Fruit fly (Drosophila melanogaster) whole organism, embryonic: ENCODE data around the gene CG10508.

ENCODE experiments used
- Atf6 ChIP-seq: fragments of 200-800 bp; sonication (Bioruptor generic); IDR thresholded peaks from 2 replicates; pipeline ENCODE4 v1.3.6; 2022; ENCODE audit warnings: missing biosample characterization, missing genetic modification characterization
- BEAF-32 ChIP-seq: fragments of 200-800 bp; sonication (Bioruptor generic); optimal IDR thresholded peaks from 3 replicates; lab custom pipeline; 2017; ENCODE audit warnings: missing biosample characterization, missing genetic modification characterization, mild to moderate bottlenecking, moderate library complexity, missing genetic modification reagents
- CG12236 ChIP-seq: fragments of 200-800 bp; sonication (Bioruptor generic); optimal IDR thresholded peaks from 2 replicates; lab custom pipeline; 2016; ENCODE audit warnings: missing biosample characterization, missing genetic modification characterization
- CG12391 ChIP-seq: fragments of 200-800 bp; sonication (Bioruptor generic); optimal IDR thresholded peaks from 3 replicates; lab custom pipeline; 2018; ENCODE audit warnings: missing biosample characterization, mild to moderate bottlenecking, missing genetic modification characterization, moderate library complexity
- CG1647 ChIP-seq: fragments of 200-800 bp; sonication (Bioruptor generic); optimal IDR thresholded peaks from 3 replicates; lab custom pipeline; 2016; ENCODE audit warnings: missing biosample characterization, missing genetic modification characterization
- CG17361 ChIP-seq: fragments of 200-800 bp; sonication (Bioruptor generic); IDR thresholded peaks from 3 replicates; pipeline ENCODE4 v1.3.6; 2022; ENCODE audit warnings: missing biosample characterization, missing genetic modification characterization
- CG17829 ChIP-seq: fragments of 200-800 bp; optimal IDR thresholded peaks from 2 replicates; lab custom pipeline; 2019; ENCODE audit warnings: missing biosample characterization, mild to moderate bottlenecking, missing genetic modification characterization, moderate library complexity
- CG2116 ChIP-seq: fragments of 200-800 bp; sonication (Bioruptor generic); optimal IDR thresholded peaks from 3 replicates; lab custom pipeline; 2018; ENCODE audit warnings: missing biosample characterization, mild to moderate bottlenecking, missing genetic modification characterization
- CG3281 ChIP-seq: fragments of 200-800 bp; sonication (Bioruptor generic); optimal IDR thresholded peaks from 3 replicates; lab custom pipeline; 2017; ENCODE audit warnings: missing biosample characterization, mild to moderate bottlenecking, missing genetic modification characterization
- CG3726 ChIP-seq: fragments of 200-800 bp; sonication (Bioruptor generic); IDR thresholded peaks from 3 replicates; pipeline ENCODE4, ENCODE4 v1.3.6; 2022; ENCODE audit warnings: missing biosample characterization, missing genetic modification characterization
- CG43689 ChIP-seq: fragments of 200-800 bp; sonication (Bioruptor generic); IDR thresholded peaks from 2 replicates; pipeline ENCODE4 v1.3.6; 2022; ENCODE audit warnings: missing biosample characterization, missing genetic modification characterization
- CG6683 ChIP-seq: fragments of 200-800 bp; sonication (Bioruptor generic); optimal IDR thresholded peaks from 2 replicates; lab custom pipeline; 2017; ENCODE audit warnings: missing biosample characterization, mild to moderate bottlenecking, missing genetic modification characterization, missing genetic modification reagents
- CG6791 ChIP-seq: fragments of 200-800 bp; sonication (Bioruptor generic); IDR thresholded peaks from 3 replicates; pipeline ENCODE4 v1.3.6; 2022; ENCODE audit warnings: missing biosample characterization, missing genetic modification characterization; ENCODE audit not compliant: partially characterized antibody
- CG6813 ChIP-seq: fragments of 200-800 bp; sonication (Bioruptor generic); optimal IDR thresholded peaks from 2 replicates; lab custom pipeline; 2017; ENCODE audit warnings: missing biosample characterization, missing genetic modification characterization, mild to moderate bottlenecking, moderate library complexity, missing genetic modification reagents
- CG7786 ChIP-seq: fragments of 200-800 bp; sonication (Bioruptor generic); optimal IDR thresholded peaks from 2 replicates; lab custom pipeline; 2016; ENCODE audit warnings: missing biosample characterization, missing genetic modification characterization
- CG8478 ChIP-seq: fragments of >200 bp; optimal IDR thresholded peaks from 2 replicates; lab custom pipeline; 2018
- CHES-1-like ChIP-seq: fragments of 200-800 bp; sonication (Bioruptor generic); optimal IDR thresholded peaks from 2 replicates; lab custom pipeline; 2016; ENCODE audit warnings: missing biosample characterization, missing genetic modification characterization
- Deaf1 ChIP-seq: fragments of 200-800 bp; optimal IDR thresholded peaks from 3 replicates; lab custom pipeline; 2019; ENCODE audit warnings: missing biosample characterization, mild to moderate bottlenecking, missing genetic modification characterization, moderate library complexity
- Dek ChIP-seq: fragments of 200-800 bp; sonication (Bioruptor generic); optimal IDR thresholded peaks from 3 replicates; lab custom pipeline; 2019; ENCODE audit warnings: missing biosample characterization, mild to moderate bottlenecking, missing genetic modification characterization, moderate library complexity
- Gsc ChIP-seq: fragments of 200-800 bp; sonication (Bioruptor generic); IDR thresholded peaks from 2 replicates; pipeline ENCODE4 v1.3.6; 2022; ENCODE audit warnings: missing biosample characterization, missing genetic modification characterization
- Scr ChIP-seq: fragments of 200-800 bp; sonication (Bioruptor generic); IDR thresholded peaks from 2 replicates; pipeline ENCODE4 v1.3.6; 2022; ENCODE audit warnings: missing biosample characterization, missing genetic modification characterization; ENCODE audit not compliant: partially characterized antibody
- Sry-δ ChIP-seq: fragments of 200-800 bp; sonication (Bioruptor generic); optimal IDR thresholded peaks from 2 replicates; lab custom pipeline; 2016; ENCODE audit warnings: missing biosample characterization, missing genetic modification characterization
- Stat92E ChIP-seq, 3 experiments: fragments of >200 bp in 2 of 3; fragments of 200-800 bp in 1 of 3; sonication (Bioruptor generic) in 1 of 3; optimal IDR thresholded peaks; 2 replicates each; lab custom pipeline; 2017 to 2019; ENCODE audit warnings: missing biosample characterization in 3 of 3, missing genetic modification characterization in 3 of 3, mild to moderate bottlenecking in 1 of 3, moderate library complexity in 1 of 3
- amos ChIP-seq: fragments of 200-800 bp; sonication (Bioruptor generic); IDR thresholded peaks from 2 replicates; pipeline ENCODE4 v1.3.6; 2022; ENCODE audit warnings: missing biosample characterization, missing genetic modification characterization; ENCODE audit not compliant: partially characterized antibody
- aop ChIP-seq: fragments of 200-800 bp; sonication (Bioruptor generic); IDR thresholded peaks from 2 replicates; pipeline ENCODE4 v1.3.6; 2022; ENCODE audit warnings: missing biosample characterization, missing genetic modification characterization
- btn ChIP-seq: fragments of 200-800 bp; sonication (Bioruptor generic); optimal IDR thresholded peaks from 2 replicates; lab custom pipeline; 2016; ENCODE audit warnings: missing biosample characterization, missing genetic modification characterization
- chn ChIP-seq: fragments of 200-800 bp; sonication (Bioruptor generic); optimal IDR thresholded peaks from 2 replicates; lab custom pipeline; 2016; ENCODE audit warnings: missing biosample characterization, missing genetic modification characterization
- dysf ChIP-seq: fragments of 200-800 bp; sonication (Bioruptor generic); IDR thresholded peaks from 3 replicates; pipeline ENCODE4 v1.3.6; 2022; ENCODE audit warnings: missing biosample characterization, missing genetic modification characterization
- eve ChIP-seq, 2 experiments: fragments of >200 bp; optimal IDR thresholded peaks; 2 replicates each; lab custom pipeline; 2017; ENCODE audit warnings: missing biosample characterization in 2 of 2, missing genetic modification characterization in 2 of 2
- exex ChIP-seq: fragments of 200-800 bp; sonication (Bioruptor generic); optimal IDR thresholded peaks from 4 replicates; lab custom pipeline; 2018; ENCODE audit warnings: missing biosample characterization, mild to moderate bottlenecking, missing genetic modification characterization, moderate library complexity
- fd102C ChIP-seq: fragments of 200-800 bp; sonication (Bioruptor generic); optimal IDR thresholded peaks from 2 replicates; lab custom pipeline; 2018; ENCODE audit warnings: missing biosample characterization, mild to moderate bottlenecking, missing genetic modification characterization, moderate library complexity
- fd3F ChIP-seq: fragments of 200-800 bp; sonication (Bioruptor generic); optimal IDR thresholded peaks from 2 replicates; lab custom pipeline; 2018; ENCODE audit warnings: missing biosample characterization, mild to moderate bottlenecking, missing genetic modification characterization, moderate library complexity
- gt ChIP-seq: fragments of 200-800 bp; sonication (Bioruptor generic); IDR thresholded peaks from 2 replicates; pipeline ENCODE4 v1.3.6; 2022; ENCODE audit warnings: missing biosample characterization, missing genetic modification characterization
- kay ChIP-seq: fragments of 200-800 bp; sonication (Bioruptor generic); optimal IDR thresholded peaks from 2 replicates; lab custom pipeline; 2016; ENCODE audit warnings: missing biosample characterization, missing genetic modification characterization
- klu ChIP-seq: fragments of 200-800 bp; sonication (Bioruptor generic); IDR thresholded peaks from 2 replicates; pipeline ENCODE4 v1.3.6; 2022; ENCODE audit warnings: missing biosample characterization, missing genetic modification characterization
- lbe ChIP-seq: fragments of 200-800 bp; sonication (Bioruptor generic); optimal IDR thresholded peaks from 2 replicates; lab custom pipeline; 2016; ENCODE audit warnings: missing biosample characterization, mild to moderate bottlenecking, missing genetic modification characterization
- maf-S ChIP-seq: fragments of 200-800 bp; sonication (Bioruptor generic); optimal IDR thresholded peaks from 2 replicates; lab custom pipeline; 2016; ENCODE audit warnings: missing biosample characterization, missing genetic modification characterization
- nom ChIP-seq: fragments of 200-800 bp; sonication (Bioruptor generic); optimal IDR thresholded peaks from 2 replicates; lab custom pipeline; 2017; ENCODE audit warnings: missing biosample characterization, missing genetic modification characterization, mild to moderate bottlenecking, moderate library complexity, missing genetic modification reagents
- pan ChIP-seq, 4 experiments: fragments of >200 bp in 3 of 4; fragments of 200-800 bp in 1 of 4; sonication (Bioruptor generic) in 1 of 4; optimal IDR thresholded peaks in 3 of 4; IDR thresholded peaks in 1 of 4; 2 replicates each; pipeline versions ENCODE4 v1.3.6 to Lab custom; 2017 to 2022; ENCODE audit warnings: missing biosample characterization in 2 of 4, missing genetic modification characterization in 2 of 4, mixed read lengths in 1 of 4
- prd ChIP-seq, 3 experiments: fragments of >200 bp in 2 of 3; fragments of 200-800 bp in 1 of 3; sonication (Bioruptor generic) in 1 of 3; optimal IDR thresholded peaks in 2 of 3; IDR thresholded peaks in 1 of 3; 2 replicates in 2 of 3; 3 replicates in 1 of 3; pipeline versions ENCODE4 v1.3.6 to Lab custom; 2017 to 2022; ENCODE audit warnings: missing biosample characterization in 1 of 3, missing genetic modification characterization in 1 of 3
- sens ChIP-seq: fragments of 200-800 bp; sonication (Bioruptor generic); peaks from one replicate; lab custom pipeline; 2016; ENCODE audit warnings: missing biosample characterization, missing genetic modification characterization
- ssp ChIP-seq: fragments of 200-800 bp; sonication (Bioruptor generic); IDR thresholded peaks from 2 replicates; pipeline ENCODE4 v1.3.6; 2022; ENCODE audit warnings: missing biosample characterization, missing genetic modification characterization
- tap ChIP-seq: fragments of 200-800 bp; optimal IDR thresholded peaks from 3 replicates; lab custom pipeline; 2019; ENCODE audit warnings: missing biosample characterization, mild to moderate bottlenecking, missing genetic modification characterization, moderate library complexity
- tio ChIP-seq: fragments of 200-800 bp; sonication (Bioruptor generic); optimal IDR thresholded peaks from 2 replicates; lab custom pipeline; 2017; ENCODE audit warnings: missing biosample characterization, missing genetic modification characterization, inconsistent platforms
- tna ChIP-seq: fragments of 200-800 bp; sonication (Bioruptor generic); IDR thresholded peaks from 2 replicates; pipeline ENCODE4 v1.3.6; 2022; ENCODE audit warnings: missing biosample characterization, missing genetic modification characterization; ENCODE audit not compliant: partially characterized antibody
- zf30C ChIP-seq: fragments of 200-800 bp; sonication (Bioruptor generic); optimal IDR thresholded peaks from 3 replicates; lab custom pipeline; 2018; ENCODE audit warnings: missing biosample characterization, mild to moderate bottlenecking, missing genetic modification characterization

The CG10508 gene

DNA sequence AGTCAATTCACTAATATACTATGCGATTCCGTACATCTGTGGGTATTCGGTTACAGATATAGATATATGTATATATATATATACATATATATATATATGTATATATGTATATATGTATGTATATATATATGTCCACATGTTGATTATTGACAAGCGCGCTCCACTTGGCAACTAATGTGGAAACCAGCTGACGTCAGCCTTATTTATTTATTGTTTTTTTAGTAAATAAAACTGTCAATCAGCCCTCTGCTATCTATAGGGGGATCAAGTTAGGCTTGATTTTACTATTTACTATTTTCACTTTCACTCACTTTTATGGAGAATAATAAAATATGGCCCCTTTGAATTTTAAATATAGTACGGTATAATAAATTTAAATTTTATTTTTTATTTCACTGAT, 35.1 kb upstream of the CG10508 start:
- TF ChIP-seq nom (peak; percentile 39), exex (tag; lab: Kevin White, UChicago) (no peak)

DNA sequence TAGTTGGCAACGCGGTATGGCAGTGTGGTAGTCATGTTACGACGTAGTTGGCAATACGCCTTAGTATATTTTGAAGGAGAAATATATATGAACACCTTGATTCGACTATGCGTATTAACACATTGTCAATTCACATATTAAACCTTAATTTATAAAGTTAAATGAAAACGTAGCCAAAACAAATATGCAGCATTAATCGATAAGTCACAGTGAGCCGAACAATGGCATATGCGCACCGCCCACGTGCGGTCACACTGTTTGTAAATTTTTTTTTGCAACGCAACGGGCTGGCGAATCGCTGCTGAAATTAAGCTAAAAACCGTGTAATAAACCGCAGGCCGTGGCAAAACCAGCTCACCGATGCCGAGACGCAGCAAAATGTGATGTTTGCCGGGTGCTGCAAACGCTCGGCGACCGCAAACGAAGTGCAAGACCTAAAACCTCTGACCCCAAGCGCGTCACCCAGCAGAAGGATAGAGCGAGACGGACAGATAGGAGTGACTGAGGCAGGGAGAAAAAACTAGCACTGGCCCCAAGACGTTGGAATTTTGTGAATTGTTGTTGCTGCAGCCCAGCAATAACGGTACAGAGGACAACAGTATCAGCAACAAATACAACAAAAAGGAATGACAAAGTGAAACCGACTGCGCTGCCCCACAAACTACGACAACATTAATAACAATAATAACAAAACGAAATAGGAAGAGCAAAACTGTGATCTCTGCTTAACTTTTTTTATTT, 34.3 kb upstream of the CG10508 start:
- TF ChIP-seq zf30C (GFP tag; lab: Kevin White, UChicago) (no peak), Sry-δ (GFP tag; lab: Kevin White, UChicago) (peak; percentile 66), Dek (tag; lab: Kevin White, UChicago) (no peak), Atf6 (GFP tag; lab: Robert Waterston, UW) (0 out of 2 replicates have a peak, but pooled peaks have one; percentile 9), lbe (GFP tag; lab: Kevin White, UChicago) (no peak), CG6813 (GFP tag; lab: Kevin White, UChicago) (no peak), CG1647 (GFP tag; lab: Kevin White, UChicago) (no peak), eve (GFP tag; optimal IDR thresholded peaks at IDR 0.05; lab: Kevin White, UChicago) (no peak), CHES-1-like (GFP tag; lab: Kevin White, UChicago) (peak; percentile 24), prd (optimal IDR thresholded peaks at IDR 0.05; lab: Kevin White, UChicago) (no peak), prd (GFP tag; IDR thresholded peaks at IDR 0.05; lab: Robert Waterston, UW) (0 out of 3 replicates have a peak, but pooled peaks have one; percentile 4), CG6683 (GFP tag; lab: Kevin White, UChicago) (no peak), btn (GFP tag; lab: Kevin White, UChicago) (no peak), Stat92E (GFP tag; optimal IDR thresholded peaks at IDR 0.05; lab: Kevin White, UChicago) (no peak), CG2116 (GFP tag; lab: Kevin White, UChicago) (peak; percentile 68), klu (GFP tag; lab: Robert Waterston, UW) (no peak), CG6791 (GFP tag; lab: Robert Waterston, UW) (no peak), kay (GFP tag; lab: Kevin White, UChicago) (no peak), CG7786 (GFP tag; lab: Kevin White, UChicago) (no peak), CG17829 (tag; lab: Kevin White, UChicago) (peak; percentile 33), chn (GFP tag; lab: Kevin White, UChicago) (peak; percentile 45), sens (GFP tag; lab: Kevin White, UChicago) (peak; percentile 85), Gsc (GFP tag; lab: Robert Waterston, UW) (no peak), CG43689 (no peak), fd3F (GFP tag; lab: Kevin White, UChicago) (no peak), tap (tag; lab: Kevin White, UChicago) (no peak), tio (GFP tag; lab: Kevin White, UChicago) (no peak), Deaf1 (no peak), dysf (GFP tag; lab: Robert Waterston, UW) (no peak), aop (no peak), gt (GFP tag; lab: Robert Waterston, UW) (no peak), fd102C (GFP tag; lab: Kevin White, UChicago) (no peak), CG12236 (GFP tag; lab: Kevin White, UChicago) (no peak), CG3281 (no peak), CG17361 (GFP tag; lab: Robert Waterston, UW) (no peak; the same call in 2 of the 3 replicates), amos (GFP tag; lab: Robert Waterston, UW) (0 out of 2 replicates have a peak, but pooled peaks have one; percentile 25), pan (optimal IDR thresholded peaks at IDR 0.05; lab: Kevin White, UChicago) (no peak), pan (GFP tag; optimal IDR thresholded peaks at IDR 0.05 in 1 of 2, IDR thresholded peaks at IDR 0.05 in 1 of 2) (no peak), CG3726 (no peak), maf-S (GFP tag; lab: Kevin White, UChicago) (no peak), BEAF-32 (GFP tag; lab: Kevin White, UChicago) (peak; percentile 70), ssp (GFP tag; lab: Robert Waterston, UW) (peak; percentile 50), CG12391 (tag; lab: Kevin White, UChicago) (peak; percentile 32), CG8478 (lab: Kevin White, UChicago) (peak; percentile 75), Scr (peak; percentile 53), tna (GFP tag; lab: Robert Waterston, UW) (peak; percentile 13; the same call in 1 of the 2 replicates)
